Fruit fly (Drosophila melanogaster) whole organism, embryonic: ENCODE measurements around the gene Cip4.

Experiments
- Aef1 ChIP-seq: fragments of 200-800 bp; sonication (Bioruptor generic); IDR thresholded peaks from 3 replicates; pipeline ENCODE4 v1.3.6; 2022; ENCODE audit warnings: missing biosample characterization, missing genetic modification characterization
- Atf3 ChIP-seq: fragments of 200-800 bp; sonication (Bioruptor generic); optimal IDR thresholded peaks from 3 replicates; lab custom pipeline; 2016; ENCODE audit warnings: missing biosample characterization, missing genetic modification characterization
- CG10274 ChIP-seq: fragments of 200-800 bp; sonication (Bioruptor generic); optimal IDR thresholded peaks from 3 replicates; lab custom pipeline; 2017; ENCODE audit warnings: missing biosample characterization, mild to moderate bottlenecking, missing genetic modification characterization
- CG10462 ChIP-seq: fragments of 200-800 bp; sonication (Bioruptor generic); optimal IDR thresholded peaks from 2 replicates; lab custom pipeline; 2016; ENCODE audit warnings: missing biosample characterization, missing genetic modification characterization
- CG10565 ChIP-seq: fragments of 200-800 bp; sonication (Bioruptor generic); optimal IDR thresholded peaks from 3 replicates; lab custom pipeline; 2016; ENCODE audit warnings: missing biosample characterization, mild to moderate bottlenecking, missing genetic modification characterization
- CG13775 ChIP-seq: fragments of 200-800 bp; sonication (Bioruptor generic); optimal IDR thresholded peaks from 3 replicates; lab custom pipeline; 2017; ENCODE audit warnings: missing biosample characterization, mild to moderate bottlenecking, missing genetic modification characterization
- CG13894 ChIP-seq: fragments of 200-800 bp; sonication (Bioruptor generic); optimal IDR thresholded peaks from 3 replicates; lab custom pipeline; 2018; ENCODE audit warnings: missing biosample characterization, mild to moderate bottlenecking, missing genetic modification characterization, moderate library complexity
- CG1529 ChIP-seq: fragments of 200-800 bp; sonication (Bioruptor generic); optimal IDR thresholded peaks from 3 replicates; lab custom pipeline; 2018; ENCODE audit warnings: missing biosample characterization, missing genetic modification characterization
- CG15696 ChIP-seq: fragments of 200-800 bp; sonication (Bioruptor generic); optimal IDR thresholded peaks from 2 replicates; lab custom pipeline; 2019; ENCODE audit warnings: missing biosample characterization, mild to moderate bottlenecking, missing genetic modification characterization, moderate library complexity
- CG1602 ChIP-seq: fragments of 200-800 bp; sonication (Bioruptor generic); optimal IDR thresholded peaks from 3 replicates; lab custom pipeline; 2016; ENCODE audit warnings: missing biosample characterization, missing genetic modification characterization
- CG17359 ChIP-seq: fragments of 200-800 bp; sonication (Bioruptor generic); optimal IDR thresholded peaks from 3 replicates; lab custom pipeline; 2018; ENCODE audit warnings: missing biosample characterization, mild to moderate bottlenecking, missing genetic modification characterization, moderate library complexity
- CG17829 ChIP-seq: fragments of 200-800 bp; optimal IDR thresholded peaks from 2 replicates; lab custom pipeline; 2019; ENCODE audit warnings: missing biosample characterization, mild to moderate bottlenecking, missing genetic modification characterization, moderate library complexity
- CG18262 ChIP-seq: fragments of 200-800 bp; optimal IDR thresholded peaks from 3 replicates; lab custom pipeline; 2019; ENCODE audit warnings: missing biosample characterization, mild to moderate bottlenecking, missing genetic modification characterization, moderate library complexity
- CG18764 ChIP-seq: fragments of 200-800 bp; sonication (Bioruptor generic); optimal IDR thresholded peaks from 3 replicates; lab custom pipeline; 2016; ENCODE audit warnings: missing biosample characterization, missing genetic modification characterization
- CG31441 ChIP-seq: fragments of 200-800 bp; sonication (Bioruptor generic); IDR thresholded peaks from 2 replicates; pipeline ENCODE4 v1.3.6; 2022; ENCODE audit warnings: missing biosample characterization, missing genetic modification characterization
- CG7786 ChIP-seq: fragments of 200-800 bp; sonication (Bioruptor generic); optimal IDR thresholded peaks from 2 replicates; lab custom pipeline; 2016; ENCODE audit warnings: missing biosample characterization, missing genetic modification characterization
- CG7963 ChIP-seq: fragments of 200-800 bp; sonication (Bioruptor generic); IDR thresholded peaks from 3 replicates; pipeline ENCODE4 v1.3.6; 2022; ENCODE audit warnings: missing biosample characterization, missing genetic modification characterization; ENCODE audit not compliant: partially characterized antibody
- CG8359 ChIP-seq: fragments of 200-800 bp; sonication (Bioruptor generic); optimal IDR thresholded peaks from 2 replicates; lab custom pipeline; 2017; ENCODE audit warnings: missing biosample characterization, mild to moderate bottlenecking, missing genetic modification characterization, borderline replicate concordance
- CG8944 ChIP-seq: fragments of 200-800 bp; sonication (Bioruptor generic); optimal IDR thresholded peaks from 3 replicates; lab custom pipeline; 2016; ENCODE audit warnings: missing biosample characterization, missing genetic modification characterization
- D ChIP-seq, 2 experiments: fragments of 200-800 bp in 1 of 2; fragments of >200 bp in 1 of 2; sonication (Bioruptor generic) in 1 of 2; optimal IDR thresholded peaks; 2 replicates in 1 of 2; 3 replicates in 1 of 2; lab custom pipeline; 2017; ENCODE audit warnings: mild to moderate bottlenecking in 1 of 2, missing biosample characterization in 1 of 2, missing genetic modification characterization in 1 of 2, missing genetic modification reagents in 1 of 2
- Dek ChIP-seq: fragments of 200-800 bp; sonication (Bioruptor generic); optimal IDR thresholded peaks from 3 replicates; lab custom pipeline; 2019; ENCODE audit warnings: missing biosample characterization, mild to moderate bottlenecking, missing genetic modification characterization, moderate library complexity
- Doc2 ChIP-seq: fragments of 200-800 bp; sonication (Bioruptor generic); IDR thresholded peaks from 2 replicates; pipeline ENCODE4 v1.3.6; 2022; ENCODE audit warnings: missing biosample characterization, missing genetic modification characterization
- Dp ChIP-seq: fragments of 200-800 bp; sonication (Bioruptor generic); optimal IDR thresholded peaks from 2 replicates; lab custom pipeline; 2018; ENCODE audit warnings: missing biosample characterization, mild to moderate bottlenecking, missing genetic modification characterization, moderate library complexity
- Hand ChIP-seq: fragments of 200-800 bp; sonication (Bioruptor generic); optimal IDR thresholded peaks from 2 replicates; lab custom pipeline; 2017; ENCODE audit warnings: mild to moderate bottlenecking, missing biosample characterization, missing genetic modification reagents, missing genetic modification characterization
- Hey ChIP-seq: fragments of 200-800 bp; sonication (Bioruptor generic); optimal IDR thresholded peaks from 3 replicates; lab custom pipeline; 2018; ENCODE audit warnings: missing biosample characterization, mild to moderate bottlenecking, missing genetic modification characterization
- Scr ChIP-seq: fragments of 200-800 bp; sonication (Bioruptor generic); IDR thresholded peaks from 2 replicates; pipeline ENCODE4 v1.3.6; 2022; ENCODE audit warnings: missing biosample characterization, missing genetic modification characterization; ENCODE audit not compliant: partially characterized antibody
- aop ChIP-seq: fragments of 200-800 bp; sonication (Bioruptor generic); IDR thresholded peaks from 2 replicates; pipeline ENCODE4 v1.3.6; 2022; ENCODE audit warnings: missing biosample characterization, missing genetic modification characterization
- ap ChIP-seq: fragments of 200-800 bp; sonication (Bioruptor generic); IDR thresholded peaks from 2 replicates; pipeline ENCODE4 v1.3.6; 2022; ENCODE audit warnings: missing biosample characterization, missing genetic modification characterization
- bsh ChIP-seq, 2 experiments: fragments of 200-800 bp; sonication (Bioruptor generic); optimal IDR thresholded peaks; 2 replicates each; lab custom pipeline; 2017 to 2018; ENCODE audit warnings: mild to moderate bottlenecking in 2 of 2, missing biosample characterization in 2 of 2, missing genetic modification characterization in 2 of 2, moderate library complexity in 1 of 2
- cad ChIP-seq: fragments of >200 bp; optimal IDR thresholded peaks from 2 replicates; lab custom pipeline; 2017; ENCODE audit warnings: missing biosample characterization, missing genetic modification characterization
- caup ChIP-seq: fragments of 200-800 bp; sonication (Bioruptor generic); optimal IDR thresholded peaks from 3 replicates; lab custom pipeline; 2017; ENCODE audit warnings: missing biosample characterization, mild to moderate bottlenecking, missing genetic modification characterization, moderate library complexity; ENCODE audit not compliant: severe bottlenecking
- cg ChIP-seq: fragments of 200-800 bp; sonication (Bioruptor generic); optimal IDR thresholded peaks from 3 replicates; lab custom pipeline; 2019; ENCODE audit warnings: missing biosample characterization, mild to moderate bottlenecking, missing genetic modification characterization, moderate library complexity
- crp ChIP-seq, 2 experiments: fragments of 200-800 bp; sonication (Bioruptor generic); optimal IDR thresholded peaks; 2 replicates in 1 of 2; 3 replicates in 1 of 2; lab custom pipeline; 2017; ENCODE audit warnings: missing biosample characterization in 2 of 2, missing genetic modification characterization in 2 of 2, mild to moderate bottlenecking in 1 of 2, moderate library complexity in 1 of 2
- disco-r ChIP-seq: fragments of 200-800 bp; sonication (Bioruptor generic); optimal IDR thresholded peaks from 2 replicates; lab custom pipeline; 2016; ENCODE audit warnings: missing biosample characterization, missing genetic modification characterization
- h ChIP-seq: fragments of >200 bp; optimal IDR thresholded peaks from 2 replicates; lab custom pipeline; 2017
- ind ChIP-seq: fragments of 200-800 bp; sonication (Bioruptor generic); optimal IDR thresholded peaks from 3 replicates; lab custom pipeline; 2016; ENCODE audit warnings: missing biosample characterization, missing genetic modification characterization
- insv ChIP-seq, 2 experiments: fragments of 200-800 bp; sonication (Bioruptor generic); optimal IDR thresholded peaks; 3 replicates each; lab custom pipeline; 2016 to 2018; ENCODE audit warnings: missing biosample characterization in 2 of 2, missing genetic modification characterization in 2 of 2
- kni ChIP-seq: fragments of 200-800 bp; sonication (Bioruptor generic); optimal IDR thresholded peaks from 3 replicates; lab custom pipeline; 2017; ENCODE audit warnings: mild to moderate bottlenecking, missing biosample characterization, missing genetic modification reagents, missing genetic modification characterization
- lbe ChIP-seq: fragments of 200-800 bp; sonication (Bioruptor generic); optimal IDR thresholded peaks from 2 replicates; lab custom pipeline; 2016; ENCODE audit warnings: missing biosample characterization, mild to moderate bottlenecking, missing genetic modification characterization
- lmd ChIP-seq: fragments of 200-800 bp; sonication (Bioruptor generic); IDR thresholded peaks from 2 replicates; pipeline ENCODE4 v1.3.6; 2022; ENCODE audit warnings: missing biosample characterization, missing genetic modification characterization
- mld ChIP-seq: fragments of 200-800 bp; sonication (Bioruptor generic); IDR thresholded peaks from 3 replicates; pipeline ENCODE4 v1.3.6; 2022; ENCODE audit warnings: missing biosample characterization, missing genetic modification characterization; ENCODE audit not compliant: partially characterized antibody
- nom ChIP-seq: fragments of 200-800 bp; sonication (Bioruptor generic); optimal IDR thresholded peaks from 2 replicates; lab custom pipeline; 2017; ENCODE audit warnings: missing biosample characterization, missing genetic modification characterization, mild to moderate bottlenecking, moderate library complexity, missing genetic modification reagents
- scrt ChIP-seq: fragments of 200-800 bp; sonication (Bioruptor generic); optimal IDR thresholded peaks from 2 replicates; lab custom pipeline; 2018; ENCODE audit warnings: missing biosample characterization, mild to moderate bottlenecking, missing genetic modification characterization, moderate library complexity
- sens-2 ChIP-seq: fragments of 200-800 bp; sonication (Bioruptor generic); IDR thresholded peaks from 2 replicates; pipeline ENCODE4 v1.3.6; 2022; ENCODE audit warnings: missing biosample characterization, missing genetic modification characterization
- sima ChIP-seq: fragments of 200-800 bp; sonication (Bioruptor generic); optimal IDR thresholded peaks from 2 replicates; lab custom pipeline; 2016; ENCODE audit warnings: missing biosample characterization, missing genetic modification characterization
- sisA ChIP-seq: fragments of 200-800 bp; sonication (Bioruptor generic); IDR thresholded peaks from 2 replicates; pipeline ENCODE4 v1.3.6; 2022; ENCODE audit warnings: missing biosample characterization, missing genetic modification characterization
- sob ChIP-seq: fragments of 200-800 bp; sonication (Bioruptor generic); IDR thresholded peaks from 2 replicates; pipeline ENCODE4 v1.3.6; 2022; ENCODE audit warnings: missing biosample characterization, missing genetic modification characterization
- twi ChIP-seq: fragments of 200-800 bp; optimal IDR thresholded peaks from 2 replicates; lab custom pipeline; 2019; ENCODE audit warnings: missing biosample characterization, mild to moderate bottlenecking, missing genetic modification characterization, moderate library complexity
- tx ChIP-seq: fragments of 200-800 bp; sonication (Bioruptor generic); optimal IDR thresholded peaks from 2 replicates; lab custom pipeline; 2016; ENCODE audit warnings: missing biosample characterization, missing genetic modification characterization
- vvl ChIP-seq: fragments of 200-800 bp; sonication (Bioruptor generic); IDR thresholded peaks from 2 replicates; pipeline ENCODE4 v1.3.6; 2022; ENCODE audit warnings: missing biosample characterization, missing genetic modification characterization

The Cip4 gene

dm6 chr3L:4353657-4354075 is 10.2 kb downstream of the Cip4 start (continued):
- TF ChIP-seq Doc2 (no peak), Scr (GFP tag; lab: Robert Waterston, UW) (no peak), Aef1 (GFP tag; lab: Robert Waterston, UW) (no peak), Hey (tag; lab: Kevin White, UChicago) (peak; percentile 45), caup (peak; percentile 54), CG13775 (GFP tag; lab: Kevin White, UChicago) (no peak), lmd (peak; percentile 40), cg (GFP tag; lab: Kevin White, UChicago) (no peak), cad (no peak), sens-2 (GFP tag; lab: Robert Waterston, UW) (no peak), CG15696 (tag; lab: Kevin White, UChicago) (no peak), scrt (GFP tag; lab: Kevin White, UChicago) (peak; percentile 39), CG1602 (no peak), disco-r (GFP tag; lab: Kevin White, UChicago) (no peak), CG1529 (GFP tag; lab: Kevin White, UChicago) (no peak), vvl (no peak), CG18764 (GFP tag; lab: Kevin White, UChicago) (no peak), Hand (GFP tag; lab: Kevin White, UChicago) (no peak), aop (GFP tag; lab: Robert Waterston, UW) (no peak), CG10462 (GFP tag; lab: Kevin White, UChicago) (no peak), sob (GFP tag; lab: Robert Waterston, UW) (peak; percentile 52), CG18262 (tag; lab: Kevin White, UChicago) (peak; percentile 30), Dek (peak; percentile 10), Atf3 (GFP tag; lab: Kevin White, UChicago) (peak; percentile 21), lbe (GFP tag; lab: Kevin White, UChicago) (no peak), h (lab: Kevin White, UChicago) (no peak), twi (tag; lab: Kevin White, UChicago) (no peak), Dp (GFP tag; lab: Kevin White, UChicago) (no peak), CG13894 (peak; percentile 13), insv (GFP tag; optimal IDR thresholded peaks at IDR 0.05; lab: Kevin White, UChicago) (no peak), sisA (GFP tag; lab: Robert Waterston, UW) (no peak; the same call in 1 of the 2 replicates), ind (GFP tag; lab: Kevin White, UChicago) (peak; percentile 29), CG8359 (no peak), CG7963 (GFP tag; lab: Robert Waterston, UW) (no peak), tx (GFP tag; lab: Kevin White, UChicago) (no peak), bsh (GFP tag; optimal IDR thresholded peaks at IDR 0.05; lab: Kevin White, UChicago) (peak in 1 of 2 experiments; percentile 8), CG10565 (no peak), nom (GFP tag; lab: Kevin White, UChicago) (no peak), CG10274 (GFP tag; lab: Kevin White, UChicago) (no peak), sima (GFP tag; lab: Kevin White, UChicago) (no peak), kni (GFP tag; lab: Kevin White, UChicago) (no peak), CG8944 (peak; percentile 21), CG31441 (peak; percentile 53), ap (no peak), crp (GFP tag; optimal IDR thresholded peaks at IDR 0.05; lab: Kevin White, UChicago) (no peak), D (optimal IDR thresholded peaks at IDR 0.05; lab: Kevin White, UChicago) (no peak), D (GFP tag; optimal IDR thresholded peaks at IDR 0.05; lab: Kevin White, UChicago) (peak; percentile 42), CG17359 (tag; lab: Kevin White, UChicago) (peak; percentile 56), mld (GFP tag; lab: Robert Waterston, UW) (no peak), CG7786 (GFP tag; lab: Kevin White, UChicago) (peak; percentile 44), CG17829 (tag; lab: Kevin White, UChicago) (peak; percentile 10)
